Worm (Caenorhabditis elegans): Measurements from ENCODE around the gene srg-28.

The srg-28 gene

ce11 chrV:5329677-5330266 lies 4.9 kb upstream of the srg-28 start:
- TF ChIP-seq F13C5.2 (tag; optimal IDR thresholded peaks at IDR 0.05) (no peak), ets-7 (tag; optimal IDR thresholded peaks at IDR 0.05) (no peak), scrt-1 (GFP tag; IDR thresholded peaks at IDR 0.05) (0 out of 2 replicates have a peak, but pooled peaks have one; percentile 25)

DNA sequence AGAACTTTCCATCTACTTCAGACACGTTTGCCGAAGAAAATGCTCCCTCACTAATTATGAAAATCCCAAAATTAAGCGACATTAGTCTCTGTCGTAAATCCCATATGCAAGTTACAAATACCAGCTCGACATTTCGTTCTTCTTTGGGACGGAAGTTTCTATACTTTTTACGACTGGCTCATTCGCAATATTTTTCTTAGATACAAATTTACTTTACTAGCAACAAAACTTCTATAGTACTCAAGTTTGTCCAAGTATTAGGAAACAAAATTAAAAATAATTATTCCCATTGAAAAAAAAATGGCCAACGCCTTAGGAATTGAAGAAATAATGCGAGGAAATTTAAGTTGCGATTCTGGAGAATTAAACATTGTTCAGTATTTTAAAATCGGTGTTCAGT lies 3.7 kb upstream of the srg-28 start, which contains the start of gene srg-26:
srg-26 (plus strand) TSS at position 301 of the 400 bp plus-strand sequence.
- no peak for TF ChIP-seq scrt-1 (GFP tag; IDR thresholded peaks at IDR 0.05)
- no peak for TF ChIP-seq tbx-11 (GFP tag; IDR thresholded peaks at IDR 0.05)
- TF ChIP-seq hmbx-1 (tag; optimal IDR thresholded peaks at IDR 0.05) = no peak
- no peak for TF ChIP-seq hmg-4 (GFP tag; optimal IDR thresholded peaks at IDR 0.05)
- TF ChIP-seq ama-1 (optimal IDR thresholded peaks at IDR 0.05) = no peak
- no peak for TF ChIP-seq F13C5.2 (tag; optimal IDR thresholded peaks at IDR 0.05)
- no peak for TF ChIP-seq flt-1 (GFP tag; IDR thresholded peaks at IDR 0.05)
- no peak for TF ChIP-seq ceh-36 (tag; optimal IDR thresholded peaks at IDR 0.05)
- no peak for TF ChIP-seq ets-7 (tag; optimal IDR thresholded peaks at IDR 0.05)
- TF ChIP-seq ceh-13 (GFP tag; optimal IDR thresholded peaks at IDR 0.05) = no peak
- no peak for TF ChIP-seq pes-1 (GFP tag; IDR thresholded peaks at IDR 0.05)
- TF ChIP-seq tra-4 (tag; optimal IDR thresholded peaks at IDR 0.05) = no peak
- no peak for TF ChIP-seq tbx-37 (GFP tag; conservative IDR thresholded peaks at IDR 0.05)
- TF ChIP-seq aly-1 (tag; optimal IDR thresholded peaks at IDR 0.05) = no peak
- TF ChIP-seq sea-1 (GFP tag; conservative IDR thresholded peaks at IDR 0.05) = no peak
- no peak for TF ChIP-seq B0310.2 (tag; optimal IDR thresholded peaks at IDR 0.05)
- TF ChIP-seq hnd-1 (tag; optimal IDR thresholded peaks at IDR 0.05) = no peak

ce11 chrV:5336884-5337283 lies 2.2 kb downstream of the srg-28 start, which contains the start of gene srg-29:
Gene srg-29 (plus strand): TSS chrV:5337184.
- TF ChIP-seq aly-1 (tag; optimal IDR thresholded peaks at IDR 0.05) (no peak), flt-1 (GFP tag; IDR thresholded peaks at IDR 0.05) (no peak), tbx-37 (GFP tag; conservative IDR thresholded peaks at IDR 0.05) (no peak), sea-1 (GFP tag; conservative IDR thresholded peaks at IDR 0.05) (no peak), hnd-1 (tag; optimal IDR thresholded peaks at IDR 0.05) (no peak), hmbx-1 (tag; optimal IDR thresholded peaks at IDR 0.05) (no peak), hmg-4 (GFP tag; optimal IDR thresholded peaks at IDR 0.05) (no peak), ceh-36 (tag; optimal IDR thresholded peaks at IDR 0.05) (no peak), pes-1 (GFP tag; IDR thresholded peaks at IDR 0.05) (no peak), tra-4 (tag; optimal IDR thresholded peaks at IDR 0.05) (no peak), B0310.2 (tag; optimal IDR thresholded peaks at IDR 0.05) (no peak), F13C5.2 (tag; optimal IDR thresholded peaks at IDR 0.05) (no peak), scrt-1 (GFP tag; IDR thresholded peaks at IDR 0.05) (no peak), ceh-13 (GFP tag; optimal IDR thresholded peaks at IDR 0.05) (no peak), tbx-11 (GFP tag; IDR thresholded peaks at IDR 0.05) (no peak), ets-7 (tag; optimal IDR thresholded peaks at IDR 0.05) (no peak), ama-1 (optimal IDR thresholded peaks at IDR 0.05) (no peak)

DNA sequence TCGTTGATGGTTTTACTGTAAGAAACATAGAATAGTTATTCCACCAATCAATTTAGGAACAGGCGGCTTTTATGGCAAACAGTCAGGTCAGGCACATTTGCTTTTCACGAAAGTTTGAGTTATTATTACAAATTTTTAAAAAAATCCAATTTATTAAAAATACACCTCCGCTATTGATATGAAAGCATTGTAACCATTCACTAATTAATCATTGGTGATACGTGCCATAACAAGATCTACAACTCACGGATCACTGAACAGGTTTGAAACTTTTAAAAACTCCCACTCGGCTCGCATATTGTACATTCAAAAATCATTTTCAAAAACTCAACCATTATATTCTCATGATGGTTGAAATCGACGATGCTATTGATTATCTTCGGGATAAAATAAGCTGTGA lies 4.8 kb downstream of the srg-28 start, which contains the start of gene srg-27:
srg-27 (plus strand) TSS at position 301 of the 400 bp plus-strand sequence.
- TF ChIP-seq B0310.2 (tag; optimal IDR thresholded peaks at IDR 0.05) (no peak), pes-1 (GFP tag; IDR thresholded peaks at IDR 0.05) (no peak), hmg-4 (GFP tag; optimal IDR thresholded peaks at IDR 0.05) (no peak), flt-1 (GFP tag; IDR thresholded peaks at IDR 0.05) (no peak), hmbx-1 (tag; optimal IDR thresholded peaks at IDR 0.05) (no peak), tbx-37 (GFP tag; conservative IDR thresholded peaks at IDR 0.05) (no peak), scrt-1 (GFP tag; IDR thresholded peaks at IDR 0.05) (no peak), ets-7 (tag; optimal IDR thresholded peaks at IDR 0.05) (no peak), hnd-1 (tag; optimal IDR thresholded peaks at IDR 0.05) (no peak), tra-4 (tag; optimal IDR thresholded peaks at IDR 0.05) (no peak), ceh-36 (tag; optimal IDR thresholded peaks at IDR 0.05) (no peak), ceh-13 (GFP tag; optimal IDR thresholded peaks at IDR 0.05) (no peak), sea-1 (GFP tag; conservative IDR thresholded peaks at IDR 0.05) (no peak), aly-1 (tag; optimal IDR thresholded peaks at IDR 0.05) (no peak), tbx-11 (GFP tag; IDR thresholded peaks at IDR 0.05) (no peak)

ce11 chrV:5345419-5345818 lies 10.7 kb downstream of the srg-28 start, which contains the start of gene srg-25:
Gene srg-25 (minus strand): TSS chrV:5345519.
- TF ChIP-seq aly-1 (tag; optimal IDR thresholded peaks at IDR 0.05) (no peak), B0310.2 (tag; optimal IDR thresholded peaks at IDR 0.05) (no peak), sea-1 (GFP tag; conservative IDR thresholded peaks at IDR 0.05) (no peak), ama-1 (optimal IDR thresholded peaks at IDR 0.05) (no peak), tra-4 (tag; optimal IDR thresholded peaks at IDR 0.05) (no peak), flt-1 (GFP tag; IDR thresholded peaks at IDR 0.05) (no peak), tbx-11 (GFP tag; IDR thresholded peaks at IDR 0.05) (no peak), tbx-37 (GFP tag; conservative IDR thresholded peaks at IDR 0.05) (no peak), hnd-1 (tag; optimal IDR thresholded peaks at IDR 0.05) (no peak), ets-7 (tag; optimal IDR thresholded peaks at IDR 0.05) (no peak), ceh-36 (tag; optimal IDR thresholded peaks at IDR 0.05) (no peak), hmg-4 (GFP tag; optimal IDR thresholded peaks at IDR 0.05) (no peak), ceh-13 (GFP tag; optimal IDR thresholded peaks at IDR 0.05) (no peak)

ce11 chrV:5349471-5349870 lies 14.8 kb downstream of the srg-28 start, which contains the start of gene T09D3.3:
Gene T09D3.3 (minus strand): TSS chrV:5349571.
- no peak for TF ChIP-seq aly-1 (tag; optimal IDR thresholded peaks at IDR 0.05)
- no peak for TF ChIP-seq hnd-1 (tag; optimal IDR thresholded peaks at IDR 0.05)
- TF ChIP-seq flt-1 (GFP tag; IDR thresholded peaks at IDR 0.05) = no peak
- TF ChIP-seq hmg-4 (GFP tag; optimal IDR thresholded peaks at IDR 0.05) = no peak

DNA sequence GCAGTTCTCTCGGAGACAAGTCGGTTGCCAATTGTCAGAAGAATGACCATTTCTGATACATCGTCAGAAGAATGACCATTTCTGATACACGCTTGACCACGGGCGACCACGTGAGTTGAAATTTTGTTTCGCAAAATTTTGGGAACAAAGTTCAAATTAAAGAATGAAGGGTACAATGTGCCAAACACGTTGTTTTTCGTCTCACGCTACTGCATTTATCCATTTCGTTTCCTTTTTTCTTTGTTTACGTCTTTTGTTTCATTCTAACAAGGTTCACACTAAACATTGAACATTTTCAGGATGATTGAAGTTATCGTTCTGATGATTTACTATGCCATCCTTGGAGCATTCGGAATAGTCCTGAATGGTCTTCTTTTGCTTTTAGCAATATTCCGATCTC lies 16.8 kb downstream of the srg-28 start, which contains the start of gene srd-9:
srd-9 (plus strand) TSS at position 301 of the 400 bp plus-strand sequence.
- TF ChIP-seq hmbx-1 (tag; optimal IDR thresholded peaks at IDR 0.05) (no peak), pes-1 (GFP tag; IDR thresholded peaks at IDR 0.05) (no peak)

- no peak for TF ChIP-seq pes-1 (GFP tag; IDR thresholded peaks at IDR 0.05)
- no peak for TF ChIP-seq ama-1 (optimal IDR thresholded peaks at IDR 0.05)
- TF ChIP-seq sea-1 (GFP tag; conservative IDR thresholded peaks at IDR 0.05) = no peak
- TF ChIP-seq tbx-37 (GFP tag; conservative IDR thresholded peaks at IDR 0.05) = no peak
- no peak for TF ChIP-seq ceh-13 (GFP tag; optimal IDR thresholded peaks at IDR 0.05)
- no peak for TF ChIP-seq tra-4 (tag; optimal IDR thresholded peaks at IDR 0.05)
- TF ChIP-seq ceh-36 (tag; optimal IDR thresholded peaks at IDR 0.05) = no peak
Measured at ce11 chrV:5358772-5359171, 24.1 kb downstream of the srg-28 start, which contains the start of gene nhr-216. Gene nhr-216 (minus strand): TSS chrV:5358872.

Measured in whole organism, early embryonic.